Worm (Caenorhabditis elegans) whole organism, young adult: ENCODE measurements around the gene F08H9.4.

ENCODE experiments used
- C17E4.6 ChIP-seq: fragments of 200-800 bp; sonication (Bioruptor generic); IDR thresholded peaks from 2 replicates; pipeline ENCODE4 v1.3.6; 2022; ENCODE audit warnings: missing genetic modification reagents, missing genetic modification characterization, missing compliant biosample characterization
- Y67H2A.10 ChIP-seq: fragments of 200-800 bp; sonication (Bioruptor generic); conservative IDR thresholded peaks from 2 replicates; pipeline ENCODE4 v1.3.6; 2022; ENCODE audit warnings: missing genetic modification reagents, missing genetic modification characterization, missing compliant biosample characterization
- ama-1 ChIP-seq, 3 experiments: fragments of 150-350 bp in 1 of 3; sonication (generic microtip) in 2 of 3; optimal IDR thresholded peaks; 2 replicates each; lab custom pipeline; 2014 to 2018; ENCODE audit warnings: missing biosample characterization in 2 of 3, missing genetic modification characterization in 2 of 3, missing genetic modification reagents in 2 of 3
- attf-3 ChIP-seq: fragments of 200-800 bp; sonication (Bioruptor generic); conservative IDR thresholded peaks from 2 replicates; pipeline ENCODE4 v1.3.6; 2022; ENCODE audit warnings: missing genetic modification reagents, missing genetic modification characterization, missing compliant biosample characterization
- ets-4 ChIP-seq: fragments of 200-800 bp; sonication (Bioruptor generic); optimal IDR thresholded peaks from 2 replicates; lab custom pipeline; 2018; ENCODE audit warnings: mild to moderate bottlenecking, missing genetic modification characterization, missing compliant biosample characterization
- pbrm-1 ChIP-seq: fragments of 200-800 bp; sonication (Bioruptor generic); IDR thresholded peaks from 2 replicates; pipeline ENCODE4 v1.3.6; 2022; ENCODE audit warnings: missing genetic modification reagents, missing genetic modification characterization, missing compliant biosample characterization
- zfh-2 ChIP-seq: fragments of 200-800 bp; sonication (Bioruptor generic); conservative IDR thresholded peaks from 2 replicates; pipeline ENCODE4 v1.3.6; 2022; ENCODE audit warnings: missing genetic modification reagents, missing genetic modification characterization, missing compliant biosample characterization

DNA sequence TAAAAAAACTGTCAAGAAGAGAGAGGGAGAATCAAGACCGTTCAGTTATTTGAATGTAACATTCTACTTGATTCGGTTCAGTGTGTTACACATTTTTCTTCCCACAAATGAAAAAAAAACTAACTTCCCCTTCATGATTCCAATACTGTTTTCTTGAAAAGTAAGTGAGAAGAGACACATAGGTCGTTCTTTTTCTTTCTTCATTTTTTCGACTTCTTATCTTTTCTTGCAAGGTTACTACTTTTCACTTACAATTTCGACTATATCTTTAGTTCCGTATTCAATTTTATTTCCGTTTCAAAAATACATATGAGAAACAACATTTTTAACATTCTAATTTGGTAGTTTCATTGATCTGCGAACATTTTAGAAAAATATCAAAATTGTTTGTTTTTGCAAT is 25.0 kb downstream of the F08H9.4 start:
- TF ChIP-seq ama-1 (optimal IDR thresholded peaks at IDR 0.05; lab: Kevin White, UChicago), result no peak
- no peak for TF ChIP-seq ama-1 (GFP tag; optimal IDR thresholded peaks at IDR 0.05; lab: Kevin White, UChicago)
- no peak for TF ChIP-seq zfh-2 (GFP tag; lab: Robert Waterston, UW)
- TF ChIP-seq attf-3 (GFP tag; lab: Robert Waterston, UW), result no peak
- TF ChIP-seq C17E4.6, result no peak
- TF ChIP-seq pbrm-1, result no peak
- no peak for TF ChIP-seq Y67H2A.10
- TF ChIP-seq ets-4 (GFP tag; lab: Kevin White, UChicago), result no peak
